Worm (Caenorhabditis elegans): Measurements from ENCODE around the gene ceh-49.

ce11 chrV:6105374-6105773 lies 14.6 kb downstream of the ceh-49 start, which contains the start of gene atf-8:
- no peak for TF ChIP-seq unc-130 (GFP tag; optimal IDR thresholded peaks at IDR 0.05)
- no peak for TF ChIP-seq madf-3 (GFP tag; IDR thresholded peaks at IDR 0.05)
- no peak for TF ChIP-seq nhr-27 (tag; optimal IDR thresholded peaks at IDR 0.05)
- no peak for TF ChIP-seq unc-62 (GFP tag; optimal IDR thresholded peaks at IDR 0.05)
- no peak for TF ChIP-seq F10E7.11 (tag; optimal IDR thresholded peaks at IDR 0.05)
- TF ChIP-seq lin-54 (GFP tag; optimal IDR thresholded peaks at IDR 0.05) = no peak
- TF ChIP-seq ztf-26 (tag; optimal IDR thresholded peaks at IDR 0.05) = no peak
- no peak for TF ChIP-seq F57C9.4 (tag; optimal IDR thresholded peaks at IDR 0.05)
- no peak for TF ChIP-seq sea-2 (GFP tag; IDR thresholded peaks at IDR 0.05)
- TF ChIP-seq nfya-1 (tag; optimal IDR thresholded peaks at IDR 0.05; ENCODE audit: borderline replicate concordance, insufficient read depth) = no peak
- no peak for TF ChIP-seq snpc-4 (GFP tag; optimal IDR thresholded peaks at IDR 0.05)
- TF ChIP-seq snpc-4 (tag; optimal IDR thresholded peaks at IDR 0.05) = no peak
- no peak for TF ChIP-seq F22D6.2 (tag; optimal IDR thresholded peaks at IDR 0.05)
